Fruit fly (Drosophila melanogaster): Measurements from ENCODE around the gene ClC-a.

DNA sequence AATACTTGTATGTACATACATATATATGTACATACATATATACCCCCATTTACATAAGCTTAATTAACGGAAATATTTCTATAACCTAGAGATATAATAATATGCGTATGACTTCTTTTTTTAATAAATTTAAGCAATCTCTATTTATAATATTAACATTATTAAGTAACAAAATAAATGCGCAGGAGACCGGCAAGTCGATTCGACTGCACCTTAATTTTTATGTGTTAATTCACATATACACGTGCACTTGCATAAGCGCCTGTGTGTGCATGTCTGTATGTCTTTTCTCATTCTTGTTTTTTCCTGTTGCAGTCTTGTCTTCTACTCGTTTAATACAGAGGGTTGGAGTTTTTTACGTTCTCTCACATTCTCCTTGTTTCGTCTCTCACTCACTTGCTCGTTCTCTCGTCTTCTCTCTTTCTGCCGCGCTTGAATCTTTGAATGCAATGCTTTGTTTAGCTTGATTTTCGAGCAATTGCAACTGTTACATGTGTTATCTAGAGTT, 32.8 kb downstream of the ClC-a start:
- TF ChIP-seq Sin3A (optimal IDR thresholded peaks at IDR 0.05): no peak
- no peak for TF ChIP-seq psq (optimal IDR thresholded peaks at IDR 0.05)

Data from Kc167 (cell line).